Fruit fly (Drosophila melanogaster) whole organism, pupa: ENCODE results near the gene Chd64.

Source experiments
- CG32121 ChIP-seq: fragments of 200-800 bp; sonication (Bioruptor generic); IDR thresholded peaks from 2 replicates; pipeline ENCODE4 v1.3.6; 2022; ENCODE audit warnings: missing biosample characterization, missing genetic modification characterization
- CG4496 ChIP-seq: fragments of 200-800 bp; sonication (Bioruptor generic); IDR thresholded peaks from 3 replicates; pipeline ENCODE4 v1.3.6; 2022; ENCODE audit warnings: missing biosample characterization, missing genetic modification characterization
- CG8301 ChIP-seq: fragments of 200-800 bp; sonication (Bioruptor generic); optimal IDR thresholded peaks from 2 replicates; lab custom pipeline; 2018; ENCODE audit warnings: missing biosample characterization, mild to moderate bottlenecking, missing genetic modification characterization
- CG9948 ChIP-seq: fragments of 200-800 bp; sonication (Bioruptor generic); optimal IDR thresholded peaks from 2 replicates; lab custom pipeline; 2018; ENCODE audit warnings: missing biosample characterization, mild to moderate bottlenecking, missing genetic modification characterization, moderate library complexity

- TF ChIP-seq CG4496 (GFP tag; lab: Robert Waterston, UW), result peak; percentile 59; the same call in 1 of the 3 replicates
- peak; percentile 48 for TF ChIP-seq CG32121 (GFP tag; lab: Robert Waterston, UW)
- TF ChIP-seq CG8301 (tag; lab: Kevin White, UChicago), result peak; percentile 79
- peak; percentile 63 for TF ChIP-seq CG9948 (tag; lab: Kevin White, UChicago)
Observed at dm6 chr3L:4108844-4109494, 13.2 kb downstream of the Chd64 start.
